Fruit fly (Drosophila melanogaster): ENCODE results near the gene Irp-1A.
A peak's percentile ranks its signal among the peaks of the same experiment; 100 is the strongest.

Gene Irp-1A

DNA sequence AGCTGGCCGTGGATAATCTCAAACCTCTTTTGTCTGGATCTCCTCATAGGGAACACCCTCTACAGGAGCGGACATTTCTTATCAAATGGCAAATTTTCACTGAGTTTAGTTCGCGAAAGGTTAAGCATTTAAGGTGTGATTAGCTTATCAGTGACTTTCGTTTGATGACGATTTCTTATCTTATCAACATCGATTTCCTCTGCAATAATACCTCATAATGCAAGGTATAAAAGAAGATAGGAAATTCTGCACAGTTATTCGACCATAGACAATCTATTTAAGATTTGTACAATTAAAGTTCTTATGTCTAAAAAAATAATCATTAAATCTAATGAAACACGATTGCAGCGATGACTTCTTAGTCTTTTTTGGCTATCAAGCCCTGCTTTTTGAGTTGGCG, 9.4 kb upstream of the Irp-1A start, which contains the start of gene Takl2:
Gene Takl2 (minus strand): TSS at position 101 of the 400 bp plus-strand sequence.
- no peak for TF ChIP-seq h (optimal IDR thresholded peaks at IDR 0.05)
- no peak for TF ChIP-seq Myc (optimal IDR thresholded peaks at IDR 0.05)
- TF ChIP-seq psq (optimal IDR thresholded peaks at IDR 0.05), result no peak
- no peak for TF ChIP-seq ttk (optimal IDR thresholded peaks at IDR 0.05)
- no peak for TF ChIP-seq insv (optimal IDR thresholded peaks at IDR 0.05)
- no peak for TF ChIP-seq Sin3A (optimal IDR thresholded peaks at IDR 0.05)

DNA sequence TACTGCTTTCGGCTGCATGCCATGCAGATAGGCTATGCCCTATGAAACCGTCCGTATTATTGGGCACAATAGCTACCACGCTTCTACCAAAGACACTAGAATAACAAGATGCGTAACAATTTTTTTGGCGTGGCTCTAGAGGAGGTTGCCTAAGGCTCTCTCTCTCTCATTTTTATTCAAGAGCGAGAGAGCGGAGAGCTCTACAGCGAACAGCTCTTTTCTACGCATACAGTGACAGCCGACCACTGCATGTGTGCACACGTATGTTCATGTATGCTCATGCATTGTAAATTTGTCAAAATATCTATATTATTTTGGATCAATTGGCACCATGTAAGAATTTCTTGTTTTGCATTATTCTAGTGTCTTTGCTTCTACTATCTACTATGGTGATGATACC, 8.6 kb upstream of the Irp-1A start:
- TF ChIP-seq Myc (optimal IDR thresholded peaks at IDR 0.05), result no peak
- TF ChIP-seq Sin3A (optimal IDR thresholded peaks at IDR 0.05), result no peak

DNA sequence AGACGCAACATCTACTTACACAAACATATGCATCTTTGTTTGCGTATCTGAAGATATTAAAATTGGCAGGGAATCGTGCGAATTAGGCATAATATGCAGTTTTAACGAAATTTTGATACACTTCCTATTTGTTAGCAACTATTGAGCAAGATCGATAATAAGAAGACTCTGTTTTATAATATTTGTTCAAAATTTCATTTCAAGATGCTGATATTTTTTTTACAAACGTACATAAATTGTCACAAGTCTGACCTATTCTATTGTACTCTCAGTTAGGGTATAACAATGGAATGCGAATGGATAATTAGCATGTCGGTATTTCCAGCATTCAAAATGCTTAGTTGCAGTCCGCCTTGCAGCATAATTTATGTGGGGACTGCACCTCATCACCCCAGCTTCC, 3.5 kb upstream of the Irp-1A start:
- TF ChIP-seq ttk (optimal IDR thresholded peaks at IDR 0.05) (no peak), insv (optimal IDR thresholded peaks at IDR 0.05) (no peak), Sin3A (optimal IDR thresholded peaks at IDR 0.05) (no peak), Myc (optimal IDR thresholded peaks at IDR 0.05) (no peak), h (optimal IDR thresholded peaks at IDR 0.05) (no peak), psq (optimal IDR thresholded peaks at IDR 0.05) (no peak)

DNA sequence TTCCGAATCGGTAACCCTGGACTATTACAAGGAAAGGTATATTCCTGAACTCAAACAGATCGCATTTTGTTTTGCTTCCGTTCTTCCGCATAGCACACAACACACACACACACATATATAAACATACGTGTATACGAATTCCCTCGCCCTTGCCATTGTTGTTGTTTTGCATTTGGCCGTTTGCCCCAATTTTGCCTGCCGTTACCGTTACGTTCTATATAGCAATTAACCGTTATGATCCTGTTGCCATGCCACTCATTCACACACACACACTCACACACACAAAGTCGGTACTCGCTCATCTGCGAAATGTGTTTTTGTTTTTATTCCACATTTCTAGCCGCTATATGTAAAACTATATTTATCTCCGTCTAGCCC, 3.1 kb upstream of the Irp-1A start:
- no peak for TF ChIP-seq h (optimal IDR thresholded peaks at IDR 0.05)
- TF ChIP-seq psq (optimal IDR thresholded peaks at IDR 0.05), result no peak
- TF ChIP-seq Myc (optimal IDR thresholded peaks at IDR 0.05), result no peak
- no peak for TF ChIP-seq ttk (optimal IDR thresholded peaks at IDR 0.05)

DNA sequence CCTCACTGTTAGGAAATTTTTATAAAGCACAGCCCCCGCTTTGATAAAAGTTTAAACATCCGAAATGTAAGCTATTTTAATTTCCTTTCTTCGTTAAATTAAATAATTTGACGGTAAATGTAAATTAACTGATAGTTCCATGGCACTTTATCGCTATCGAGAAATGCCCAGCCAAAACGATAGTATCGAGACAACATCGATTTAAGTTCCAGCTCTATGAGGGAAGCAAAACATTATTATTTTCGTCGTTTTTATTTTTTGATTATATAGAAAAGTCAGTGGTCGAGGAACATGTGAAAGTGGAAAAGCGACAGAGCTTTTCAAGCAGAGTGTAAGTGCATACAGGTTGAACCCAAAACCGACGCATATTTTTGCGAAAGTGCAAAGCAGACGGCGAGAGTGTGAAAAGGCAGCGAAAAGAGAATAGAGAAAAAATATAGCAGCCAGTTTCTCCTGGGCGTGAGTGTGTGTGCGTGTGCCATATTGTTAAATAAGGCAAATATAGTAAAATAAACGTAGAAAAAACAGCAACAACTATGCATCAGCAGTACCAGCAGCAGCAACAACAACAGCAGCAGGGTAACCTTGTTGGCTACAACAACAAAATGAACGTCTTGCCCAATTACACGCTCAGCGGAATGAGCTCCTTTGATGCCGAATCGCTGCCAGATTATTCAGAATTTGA, 2.5 kb upstream of the Irp-1A start, which contains the start of gene CG45049:
Gene CG45049 (plus strand): TSS at position 197 of the 685 bp plus-strand sequence.
- no peak for TF ChIP-seq h (optimal IDR thresholded peaks at IDR 0.05)
- no peak for TF ChIP-seq insv (optimal IDR thresholded peaks at IDR 0.05)
- TF ChIP-seq psq (optimal IDR thresholded peaks at IDR 0.05), result no peak
- no peak for TF ChIP-seq ttk (optimal IDR thresholded peaks at IDR 0.05)
- TF ChIP-seq Myc (optimal IDR thresholded peaks at IDR 0.05), result no peak
- no peak for TF ChIP-seq Sin3A (optimal IDR thresholded peaks at IDR 0.05)

DNA sequence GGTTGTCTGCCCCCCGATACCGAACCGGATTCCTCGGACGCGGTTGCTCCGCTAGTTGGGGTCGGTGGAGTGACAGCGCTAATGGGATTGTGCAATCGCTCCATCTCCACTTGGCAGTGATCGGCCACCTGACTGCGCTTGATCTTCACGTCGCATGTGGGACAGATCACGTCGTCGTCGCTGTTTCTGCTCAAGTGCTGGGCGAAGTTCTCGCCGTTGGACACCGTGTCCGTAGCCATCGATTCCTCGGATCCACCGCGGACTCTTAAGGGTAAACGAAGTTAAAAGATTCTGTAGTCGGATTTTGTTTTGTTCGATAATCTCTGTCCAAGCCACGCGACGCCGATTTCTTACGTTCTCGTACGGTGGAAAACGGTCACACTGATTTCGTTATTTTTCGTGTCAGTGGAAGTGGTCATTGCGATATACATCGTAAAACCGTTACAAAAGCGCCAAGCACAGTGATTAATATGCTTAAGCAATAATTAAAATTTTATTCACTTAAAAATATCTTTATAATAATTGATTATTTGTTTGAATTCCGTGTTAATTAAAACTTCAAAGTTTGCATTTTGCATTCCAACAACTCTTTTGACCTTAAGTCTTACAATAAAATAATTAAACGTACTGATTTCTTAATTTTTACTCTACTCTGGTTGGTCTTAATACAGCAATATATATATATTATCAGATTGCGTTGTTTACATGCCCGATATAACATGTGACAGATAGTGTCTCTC, 1.8 kb upstream of the Irp-1A start, which contains the start of gene RNF220:
Gene RNF220 (minus strand): TSS at position 384 of the 740 bp plus-strand sequence.
- TF ChIP-seq psq (optimal IDR thresholded peaks at IDR 0.05), result peak; percentile 73
- TF ChIP-seq Myc (optimal IDR thresholded peaks at IDR 0.05), result no peak

DNA sequence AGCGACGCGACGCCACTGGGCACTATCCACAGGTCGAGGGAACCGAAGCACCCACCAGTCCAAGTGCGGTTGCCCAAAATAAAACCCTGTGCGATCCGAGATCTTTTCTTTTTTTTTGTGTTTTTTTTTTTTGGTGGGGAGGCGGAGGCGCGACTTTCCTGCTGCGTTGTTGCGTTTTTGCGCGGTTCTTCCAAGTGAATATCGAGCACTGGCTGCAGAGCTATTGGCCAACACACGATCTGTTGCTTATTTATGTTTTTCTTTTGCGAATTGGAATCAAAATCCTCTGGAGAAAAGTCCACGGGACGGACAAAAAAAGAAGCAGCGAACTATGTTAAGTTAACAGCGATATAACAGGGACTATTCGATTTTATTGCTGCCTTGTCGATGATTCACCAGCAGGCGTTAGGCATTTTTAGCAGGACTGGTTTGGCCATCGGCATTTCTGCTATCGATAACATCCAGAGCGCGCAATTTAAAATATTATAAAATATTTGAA, 3.5 kb downstream of the Irp-1A start, which contains the start of gene wge:
Gene wge (minus strand): TSS at position 343 of the 499 bp plus-strand sequence.
- TF ChIP-seq psq (optimal IDR thresholded peaks at IDR 0.05) (peak; percentile 23), insv (optimal IDR thresholded peaks at IDR 0.05) (no peak)

DNA sequence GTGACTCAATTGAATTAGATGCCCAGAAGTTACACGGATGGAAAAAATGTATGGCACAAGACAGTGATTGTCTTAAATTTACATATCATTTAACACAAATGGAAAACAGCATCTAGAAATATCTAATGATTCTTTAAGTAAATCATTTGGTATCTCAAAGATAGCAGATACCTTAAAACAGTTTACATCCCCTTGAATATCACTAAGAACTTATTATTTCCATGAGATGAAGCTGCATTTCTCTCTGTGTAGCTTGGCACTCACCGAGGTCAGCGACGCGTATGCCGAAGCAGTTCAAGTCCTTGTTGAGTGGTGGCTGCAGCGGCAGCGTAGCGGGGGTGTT, 4.8 kb downstream of the Irp-1A start:
- TF ChIP-seq Myc (optimal IDR thresholded peaks at IDR 0.05) (no peak), ttk (optimal IDR thresholded peaks at IDR 0.05) (no peak), psq (optimal IDR thresholded peaks at IDR 0.05) (no peak), insv (optimal IDR thresholded peaks at IDR 0.05) (no peak), h (optimal IDR thresholded peaks at IDR 0.05) (no peak), Sin3A (optimal IDR thresholded peaks at IDR 0.05) (no peak)

DNA sequence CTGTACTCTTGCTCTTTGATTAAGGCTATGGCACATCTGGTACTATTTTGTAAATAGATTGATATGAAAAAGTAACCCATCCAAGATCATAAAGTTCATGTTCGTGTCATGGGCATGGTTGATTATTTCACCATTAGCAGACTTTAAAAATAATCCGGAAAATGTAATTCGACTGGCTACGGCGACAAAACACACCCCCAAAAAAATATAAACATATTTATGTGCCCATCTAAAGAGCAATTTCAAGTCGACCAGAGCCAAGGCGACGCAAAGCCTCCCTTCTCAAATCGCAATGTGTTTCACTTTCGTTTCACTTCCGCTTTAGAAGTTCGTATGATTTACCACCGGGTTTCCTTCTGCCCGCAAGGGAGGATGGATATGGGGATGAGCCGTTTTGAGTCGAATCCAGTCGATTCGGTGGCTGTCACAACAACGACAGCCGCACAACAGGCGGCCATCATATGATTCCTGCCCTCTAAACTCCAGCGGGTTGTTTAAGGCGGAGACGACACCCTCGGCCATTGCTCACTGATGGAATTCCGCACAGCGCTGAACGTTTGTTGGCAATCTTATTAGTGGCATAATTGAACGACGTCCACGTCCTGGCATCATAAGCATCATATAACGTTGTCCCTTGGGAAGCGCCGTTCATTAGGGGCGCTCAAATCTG, 5.3 kb downstream of the Irp-1A start:
- TF ChIP-seq ttk (optimal IDR thresholded peaks at IDR 0.05), result no peak
- TF ChIP-seq Myc (optimal IDR thresholded peaks at IDR 0.05), result no peak
- TF ChIP-seq psq (optimal IDR thresholded peaks at IDR 0.05), result no peak
- no peak for TF ChIP-seq Sin3A (optimal IDR thresholded peaks at IDR 0.05)
- no peak for TF ChIP-seq h (optimal IDR thresholded peaks at IDR 0.05)
- TF ChIP-seq insv (optimal IDR thresholded peaks at IDR 0.05), result no peak

DNA sequence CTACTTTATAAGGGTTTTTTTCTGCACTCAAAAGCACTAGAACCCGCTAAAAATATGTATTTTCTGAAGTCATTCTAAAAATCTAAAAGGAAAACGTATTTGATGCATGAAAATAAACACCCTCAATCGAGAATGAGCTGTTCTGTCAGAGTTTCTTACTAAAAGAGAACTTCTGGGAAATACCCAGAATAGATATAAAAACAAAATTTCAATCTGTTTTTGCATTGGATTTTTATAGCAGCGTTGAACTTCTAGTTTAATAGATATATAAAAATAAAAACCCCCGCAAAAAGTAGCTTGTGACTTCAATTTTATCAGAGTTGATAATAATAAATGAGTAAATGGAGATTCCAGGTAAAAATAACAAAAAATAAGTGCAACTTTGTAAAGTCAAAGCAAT, 6.0 kb downstream of the Irp-1A start:
- no peak for TF ChIP-seq psq (optimal IDR thresholded peaks at IDR 0.05)
- TF ChIP-seq Sin3A (optimal IDR thresholded peaks at IDR 0.05), result no peak
- no peak for TF ChIP-seq h (optimal IDR thresholded peaks at IDR 0.05)
- no peak for TF ChIP-seq Myc (optimal IDR thresholded peaks at IDR 0.05)
- no peak for TF ChIP-seq ttk (optimal IDR thresholded peaks at IDR 0.05)
- TF ChIP-seq insv (optimal IDR thresholded peaks at IDR 0.05), result no peak

DNA sequence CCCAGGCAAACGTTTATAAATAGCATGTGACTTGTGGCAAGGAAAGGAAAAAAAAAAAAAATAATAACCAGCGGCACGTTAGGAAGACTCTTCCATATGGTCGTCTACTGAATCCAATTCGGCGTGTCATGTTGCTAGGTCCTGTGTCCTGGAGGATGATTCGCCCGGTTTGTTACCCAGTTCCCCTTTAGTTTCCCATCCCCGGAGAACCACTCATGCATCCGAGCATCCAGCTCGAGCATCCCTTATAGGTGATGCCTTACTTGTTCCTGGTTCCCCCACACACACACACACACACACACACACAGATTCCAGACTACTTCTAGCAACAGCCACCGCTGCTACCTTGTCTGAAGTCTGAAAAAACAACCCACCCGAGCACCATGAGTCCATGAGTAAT, 6.5 kb downstream of the Irp-1A start:
- TF ChIP-seq h (optimal IDR thresholded peaks at IDR 0.05), result no peak
- no peak for TF ChIP-seq ttk (optimal IDR thresholded peaks at IDR 0.05)
- TF ChIP-seq Myc (optimal IDR thresholded peaks at IDR 0.05), result no peak
- TF ChIP-seq insv (optimal IDR thresholded peaks at IDR 0.05), result no peak
- no peak for TF ChIP-seq Sin3A (optimal IDR thresholded peaks at IDR 0.05)
- TF ChIP-seq psq (optimal IDR thresholded peaks at IDR 0.05), result no peak

DNA sequence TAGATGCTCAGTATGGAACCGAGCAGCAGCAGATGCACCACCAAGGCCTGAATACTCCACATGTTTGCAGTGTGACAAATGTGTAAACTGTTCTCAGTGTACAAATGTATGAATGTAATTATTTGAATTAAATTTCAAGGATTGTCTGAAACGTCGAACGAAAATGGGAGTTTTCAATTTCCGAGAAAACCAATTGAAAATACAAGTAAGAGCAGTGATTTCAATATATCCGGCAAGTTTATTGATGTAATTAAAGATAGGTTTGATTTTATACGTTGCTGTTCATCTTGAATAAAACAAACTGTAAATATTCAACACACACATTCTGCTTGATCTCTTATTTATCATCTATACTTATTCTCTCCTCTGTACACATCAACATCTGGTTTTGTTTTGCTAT, 13.7 kb downstream of the Irp-1A start, which contains the start of gene CG4907:
Gene CG4907 (minus strand): TSS at position 101 of the 400 bp plus-strand sequence.
- TF ChIP-seq Myc (optimal IDR thresholded peaks at IDR 0.05) (no peak), h (optimal IDR thresholded peaks at IDR 0.05) (no peak), Sin3A (optimal IDR thresholded peaks at IDR 0.05) (no peak), psq (optimal IDR thresholded peaks at IDR 0.05) (no peak), insv (optimal IDR thresholded peaks at IDR 0.05) (no peak), ttk (optimal IDR thresholded peaks at IDR 0.05) (no peak)
